Fruit fly (Drosophila melanogaster) whole organism, embryonic: ENCODE measurements around the gene RtcB.

Source experiments
- Atf6 ChIP-seq: fragments of 200-800 bp; sonication (Bioruptor generic); IDR thresholded peaks from 2 replicates; pipeline ENCODE4 v1.3.6; 2022; ENCODE audit warnings: missing biosample characterization, missing genetic modification characterization
- Bgb ChIP-seq: fragments of 200-800 bp; sonication (Bioruptor generic); IDR thresholded peaks from 2 replicates; pipeline ENCODE4 v1.3.6; 2022; ENCODE audit warnings: missing biosample characterization, missing genetic modification characterization; ENCODE audit not compliant: partially characterized antibody
- CG10267 ChIP-seq: fragments of 200-800 bp; sonication (Bioruptor generic); optimal IDR thresholded peaks from 2 replicates; lab custom pipeline; 2018; ENCODE audit warnings: missing biosample characterization, mild to moderate bottlenecking, missing genetic modification characterization, moderate library complexity
- CG11085 ChIP-seq: fragments of 200-800 bp; sonication (Bioruptor generic); IDR thresholded peaks from 2 replicates; pipeline ENCODE4 v1.3.6; 2022; ENCODE audit warnings: missing biosample characterization, missing genetic modification characterization
- CG11398 ChIP-seq: fragments of 200-800 bp; sonication (Bioruptor generic); optimal IDR thresholded peaks from 2 replicates; lab custom pipeline; 2016; ENCODE audit warnings: missing biosample characterization, missing genetic modification characterization
- CG11456 ChIP-seq: fragments of 200-800 bp; sonication (Bioruptor generic); IDR thresholded peaks from 3 replicates; pipeline ENCODE4 v1.3.6; 2022; ENCODE audit warnings: missing biosample characterization, missing genetic modification characterization
- CG12299 ChIP-seq: fragments of 200-800 bp; sonication (Bioruptor generic); optimal IDR thresholded peaks from 2 replicates; lab custom pipeline; 2018; ENCODE audit warnings: missing biosample characterization, mild to moderate bottlenecking, missing genetic modification characterization
- CG15696 ChIP-seq: fragments of 200-800 bp; sonication (Bioruptor generic); optimal IDR thresholded peaks from 2 replicates; lab custom pipeline; 2019; ENCODE audit warnings: missing biosample characterization, mild to moderate bottlenecking, missing genetic modification characterization, moderate library complexity
- CG17568 ChIP-seq: fragments of 200-800 bp; sonication (Bioruptor generic); optimal IDR thresholded peaks from 2 replicates; lab custom pipeline; 2018; ENCODE audit warnings: missing biosample characterization, mild to moderate bottlenecking, missing genetic modification characterization, moderate library complexity
- CG2116 ChIP-seq: fragments of 200-800 bp; sonication (Bioruptor generic); optimal IDR thresholded peaks from 3 replicates; lab custom pipeline; 2018; ENCODE audit warnings: missing biosample characterization, mild to moderate bottlenecking, missing genetic modification characterization
- CG3163 ChIP-seq: fragments of 200-800 bp; sonication (Bioruptor generic); optimal IDR thresholded peaks from 3 replicates; lab custom pipeline; 2016; ENCODE audit warnings: missing biosample characterization, missing genetic modification characterization
- CG43689 ChIP-seq: fragments of 200-800 bp; sonication (Bioruptor generic); IDR thresholded peaks from 2 replicates; pipeline ENCODE4 v1.3.6; 2022; ENCODE audit warnings: missing biosample characterization, missing genetic modification characterization
- CG4617 ChIP-seq: fragments of 200-800 bp; sonication (Bioruptor generic); optimal IDR thresholded peaks from 3 replicates; lab custom pipeline; 2016; ENCODE audit warnings: missing biosample characterization, missing genetic modification characterization, borderline replicate concordance
- CG4707 ChIP-seq: fragments of 200-800 bp; sonication (Bioruptor generic); optimal IDR thresholded peaks from 2 replicates; lab custom pipeline; 2018; ENCODE audit warnings: missing biosample characterization, mild to moderate bottlenecking, missing genetic modification characterization, moderate library complexity
- CG6654 ChIP-seq: fragments of 200-800 bp; sonication (Bioruptor generic); optimal IDR thresholded peaks from 2 replicates; lab custom pipeline; 2017; ENCODE audit warnings: missing biosample characterization, mild to moderate bottlenecking, missing genetic modification characterization
- CG7372 ChIP-seq: fragments of 200-800 bp; sonication (Bioruptor generic); IDR thresholded peaks from 2 replicates; pipeline ENCODE4 v1.3.6; 2022; ENCODE audit warnings: missing biosample characterization, missing genetic modification characterization
- CG7786 ChIP-seq: fragments of 200-800 bp; sonication (Bioruptor generic); optimal IDR thresholded peaks from 2 replicates; lab custom pipeline; 2016; ENCODE audit warnings: missing biosample characterization, missing genetic modification characterization
- CG9609 ChIP-seq: fragments of 200-800 bp; sonication (Bioruptor generic); optimal IDR thresholded peaks from 3 replicates; lab custom pipeline; 2016; ENCODE audit warnings: missing biosample characterization, missing genetic modification characterization
- CG9817 ChIP-seq: fragments of 200-800 bp; sonication (Bioruptor generic); optimal IDR thresholded peaks from 2 replicates; lab custom pipeline; 2018; ENCODE audit warnings: missing biosample characterization, mild to moderate bottlenecking, missing genetic modification characterization, moderate library complexity
- Deaf1 ChIP-seq: fragments of 200-800 bp; optimal IDR thresholded peaks from 3 replicates; lab custom pipeline; 2019; ENCODE audit warnings: missing biosample characterization, mild to moderate bottlenecking, missing genetic modification characterization, moderate library complexity
- Dll ChIP-seq: fragments of 200-800 bp; sonication (Bioruptor generic); IDR thresholded peaks from 4 replicates; pipeline ENCODE4 v1.3.6; 2022; ENCODE audit warnings: missing biosample characterization, missing genetic modification characterization; ENCODE audit not compliant: partially characterized antibody
- Drgx ChIP-seq: fragments of 200-800 bp; sonication (Bioruptor generic); IDR thresholded peaks from 2 replicates; pipeline ENCODE4 v1.3.6; 2022; ENCODE audit warnings: missing biosample characterization, missing genetic modification characterization
- Elba2 ChIP-seq: fragments of 200-800 bp; sonication (Bioruptor generic); optimal IDR thresholded peaks from 3 replicates; lab custom pipeline; 2016; ENCODE audit warnings: missing biosample characterization, missing genetic modification characterization
- H2.0 ChIP-seq: fragments of 200-800 bp; sonication (Bioruptor generic); IDR thresholded peaks from 2 replicates; pipeline ENCODE4 v1.3.6; 2022; ENCODE audit warnings: missing biosample characterization, missing genetic modification characterization
- HLHmδ ChIP-seq: fragments of 200-800 bp; sonication (Bioruptor generic); optimal IDR thresholded peaks from 2 replicates; lab custom pipeline; 2018; ENCODE audit warnings: missing biosample characterization, mild to moderate bottlenecking, missing genetic modification characterization, moderate library complexity
- Hr51 ChIP-seq, 2 experiments: fragments of 200-800 bp; sonication (Bioruptor generic); optimal IDR thresholded peaks; 2 replicates in 1 of 2; 3 replicates in 1 of 2; lab custom pipeline; 2016 to 2018; ENCODE audit warnings: missing biosample characterization in 2 of 2, missing genetic modification characterization in 2 of 2, mild to moderate bottlenecking in 1 of 2, moderate library complexity in 1 of 2
- Jarid2 ChIP-seq: fragments of 200-800 bp; sonication (Bioruptor generic); optimal IDR thresholded peaks from 3 replicates; lab custom pipeline; 2017; ENCODE audit warnings: mild to moderate bottlenecking, missing biosample characterization, missing genetic modification reagents, missing genetic modification characterization
- Lhr ChIP-seq: fragments of 200-800 bp; sonication (Bioruptor generic); optimal IDR thresholded peaks from 3 replicates; lab custom pipeline; 2017; ENCODE audit warnings: mild to moderate bottlenecking, missing biosample characterization, missing genetic modification reagents, missing genetic modification characterization
- NFAT ChIP-seq: fragments of 200-800 bp; sonication (Bioruptor generic); IDR thresholded peaks from 2 replicates; pipeline ENCODE4 v1.3.6; 2022; ENCODE audit warnings: missing biosample characterization, missing genetic modification characterization
- Optix ChIP-seq: fragments of 200-800 bp; sonication (Bioruptor generic); IDR thresholded peaks from 3 replicates; pipeline ENCODE4 v1.3.6; 2022; ENCODE audit warnings: missing biosample characterization, missing genetic modification characterization
- Rx ChIP-seq: fragments of 200-800 bp; sonication (Bioruptor generic); IDR thresholded peaks from 2 replicates; pipeline ENCODE4 v1.3.6; 2022; ENCODE audit warnings: missing biosample characterization, missing genetic modification characterization
- Tbp ChIP-seq: fragments of >200 bp; optimal IDR thresholded peaks from 2 replicates; lab custom pipeline; 2018; ENCODE audit warnings: missing biosample characterization, missing genetic modification characterization
- ash1 ChIP-seq: fragments of 200-800 bp; sonication (Bioruptor generic); optimal IDR thresholded peaks from 2 replicates; lab custom pipeline; 2018; ENCODE audit warnings: missing biosample characterization, mild to moderate bottlenecking, missing genetic modification characterization
- cas ChIP-seq: fragments of 200-800 bp; sonication (Bioruptor generic); IDR thresholded peaks from 2 replicates; pipeline ENCODE4 v1.3.6; 2022; ENCODE audit warnings: missing biosample characterization, missing genetic modification characterization
- cg ChIP-seq: fragments of 200-800 bp; sonication (Bioruptor generic); optimal IDR thresholded peaks from 3 replicates; lab custom pipeline; 2019; ENCODE audit warnings: missing biosample characterization, mild to moderate bottlenecking, missing genetic modification characterization, moderate library complexity
- ci ChIP-seq: fragments of 200-800 bp; sonication (Bioruptor generic); IDR thresholded peaks from 3 replicates; pipeline ENCODE4 v1.3.6; 2022; ENCODE audit warnings: missing biosample characterization, missing genetic modification characterization
- crc ChIP-seq: fragments of 200-800 bp; sonication (Bioruptor generic); optimal IDR thresholded peaks from 2 replicates; lab custom pipeline; 2016; ENCODE audit warnings: missing biosample characterization, missing genetic modification characterization
- fd3F ChIP-seq: fragments of 200-800 bp; sonication (Bioruptor generic); optimal IDR thresholded peaks from 2 replicates; lab custom pipeline; 2018; ENCODE audit warnings: missing biosample characterization, mild to moderate bottlenecking, missing genetic modification characterization, moderate library complexity
- ftz-f1 ChIP-seq: fragments of 200-800 bp; sonication (Bioruptor generic); optimal IDR thresholded peaks from 2 replicates; lab custom pipeline; 2016; ENCODE audit warnings: missing biosample characterization, missing genetic modification characterization
- fu2 ChIP-seq: fragments of 200-800 bp; sonication (Bioruptor generic); optimal IDR thresholded peaks from 2 replicates; lab custom pipeline; 2016; ENCODE audit warnings: missing biosample characterization, missing genetic modification characterization
- gce ChIP-seq: fragments of 200-800 bp; sonication (Bioruptor generic); IDR thresholded peaks from 3 replicates; pipeline ENCODE4 v1.3.6; 2022; ENCODE audit warnings: missing biosample characterization, missing genetic modification characterization
- gfzf ChIP-seq: fragments of 200-800 bp; sonication (Bioruptor generic); optimal IDR thresholded peaks from 2 replicates; lab custom pipeline; 2016; ENCODE audit warnings: missing biosample characterization, mild to moderate bottlenecking, missing genetic modification characterization, moderate library complexity
- grn ChIP-seq: fragments of 200-800 bp; sonication (Bioruptor generic); optimal IDR thresholded peaks from 3 replicates; lab custom pipeline; 2017; ENCODE audit warnings: missing biosample characterization, missing genetic modification characterization
- ind ChIP-seq: fragments of 200-800 bp; sonication (Bioruptor generic); optimal IDR thresholded peaks from 3 replicates; lab custom pipeline; 2016; ENCODE audit warnings: missing biosample characterization, missing genetic modification characterization
- lbe ChIP-seq: fragments of 200-800 bp; sonication (Bioruptor generic); optimal IDR thresholded peaks from 2 replicates; lab custom pipeline; 2016; ENCODE audit warnings: missing biosample characterization, mild to moderate bottlenecking, missing genetic modification characterization
- mam ChIP-seq: fragments of 200-800 bp; sonication (Bioruptor generic); optimal IDR thresholded peaks from 3 replicates; lab custom pipeline; 2016; ENCODE audit warnings: missing biosample characterization, missing genetic modification characterization
- mirr ChIP-seq: fragments of 200-800 bp; sonication (Bioruptor generic); optimal IDR thresholded peaks from 3 replicates; lab custom pipeline; 2018; ENCODE audit warnings: missing biosample characterization, mild to moderate bottlenecking, missing genetic modification characterization
- org-1 ChIP-seq: fragments of 200-800 bp; sonication (Bioruptor generic); optimal IDR thresholded peaks from 2 replicates; lab custom pipeline; 2017; ENCODE audit warnings: missing biosample characterization, missing genetic modification characterization
- pfk ChIP-seq: fragments of 200-800 bp; sonication (Bioruptor generic); optimal IDR thresholded peaks from 2 replicates; lab custom pipeline; 2018; ENCODE audit warnings: missing biosample characterization, mild to moderate bottlenecking, missing genetic modification characterization, moderate library complexity
- sr ChIP-seq: fragments of 200-800 bp; sonication (Bioruptor generic); IDR thresholded peaks from 3 replicates; pipeline ENCODE4 v1.3.6; 2022; ENCODE audit warnings: missing biosample characterization, missing genetic modification characterization
- ssp ChIP-seq: fragments of 200-800 bp; sonication (Bioruptor generic); IDR thresholded peaks from 2 replicates; pipeline ENCODE4 v1.3.6; 2022; ENCODE audit warnings: missing biosample characterization, missing genetic modification characterization
- stc ChIP-seq: fragments of 200-800 bp; sonication (Bioruptor generic); IDR thresholded peaks from 2 replicates; pipeline ENCODE4 v1.3.6; 2022; ENCODE audit warnings: missing biosample characterization, missing genetic modification characterization

Gene RtcB

dm6 chr2L:19434260-19434659 lies 3.8 kb downstream of the RtcB start (continued):
- peak; percentile 22 for TF ChIP-seq grn (GFP tag; lab: Kevin White, UChicago)
- TF ChIP-seq Atf6 (GFP tag; lab: Robert Waterston, UW): no peak
- TF ChIP-seq gfzf (GFP tag; lab: Kevin White, UChicago): no peak
- no peak for TF ChIP-seq Elba2 (GFP tag; lab: Kevin White, UChicago)
- peak; percentile 46 for TF ChIP-seq org-1
- peak; percentile 23 for TF ChIP-seq Jarid2 (GFP tag; lab: Kevin White, UChicago)
- no peak for TF ChIP-seq CG9817 (tag; lab: Kevin White, UChicago)
- TF ChIP-seq Drgx (GFP tag; lab: Robert Waterston, UW): no peak
- TF ChIP-seq cg (GFP tag; lab: Kevin White, UChicago): no peak
- TF ChIP-seq CG4707 (GFP tag; lab: Kevin White, UChicago): peak; percentile 38
- TF ChIP-seq Hr51 (GFP tag; optimal IDR thresholded peaks at IDR 0.05; lab: Kevin White, UChicago): no peak
- TF ChIP-seq CG2116: no peak
- TF ChIP-seq H2.0 (GFP tag; lab: Robert Waterston, UW): no peak
- no peak for TF ChIP-seq CG11085
- TF ChIP-seq Deaf1 (tag; lab: Kevin White, UChicago): no peak
- TF ChIP-seq CG15696 (tag; lab: Kevin White, UChicago): peak; percentile 88
- TF ChIP-seq CG43689: no peak
- TF ChIP-seq lbe (GFP tag; lab: Kevin White, UChicago): no peak
- no peak for TF ChIP-seq fu2 (GFP tag; lab: Kevin White, UChicago)
- no peak for TF ChIP-seq ind (GFP tag; lab: Kevin White, UChicago)
- TF ChIP-seq CG10267 (tag; lab: Kevin White, UChicago): peak; percentile 48
- no peak for TF ChIP-seq fd3F (GFP tag; lab: Kevin White, UChicago)
- TF ChIP-seq CG4617 (GFP tag; lab: Kevin White, UChicago): no peak
- TF ChIP-seq Dll (GFP tag; lab: Robert Waterston, UW): no peak
- TF ChIP-seq CG6654: no peak
- TF ChIP-seq stc (GFP tag; lab: Robert Waterston, UW): no peak; the same call in 1 of the 2 replicates
- TF ChIP-seq gce (GFP tag; lab: Robert Waterston, UW): no peak
- no peak for TF ChIP-seq Tbp (GFP tag; lab: Kevin White, UChicago)
- peak; percentile 22 for TF ChIP-seq CG12299 (tag; lab: Kevin White, UChicago)
- no peak for TF ChIP-seq CG7786 (GFP tag; lab: Kevin White, UChicago)
- TF ChIP-seq Rx: no peak
- no peak for TF ChIP-seq CG11398 (GFP tag; lab: Kevin White, UChicago)
- TF ChIP-seq ssp (GFP tag; lab: Robert Waterston, UW): no peak
- TF ChIP-seq cas (GFP tag; lab: Robert Waterston, UW): no peak
- TF ChIP-seq mam (GFP tag; lab: Kevin White, UChicago): no peak
- peak; percentile 72 for TF ChIP-seq mirr (GFP tag; lab: Kevin White, UChicago)
- no peak for TF ChIP-seq ash1 (GFP tag; lab: Kevin White, UChicago)
- peak; percentile 73 for TF ChIP-seq HLHmδ
- TF ChIP-seq sr (GFP tag; lab: Robert Waterston, UW): no peak
- no peak for TF ChIP-seq CG3163 (GFP tag; lab: Kevin White, UChicago)
- no peak for TF ChIP-seq CG7372 (GFP tag; lab: Robert Waterston, UW)
- no peak for TF ChIP-seq ftz-f1 (GFP tag; lab: Kevin White, UChicago)
- TF ChIP-seq Optix (GFP tag; lab: Robert Waterston, UW): no peak
- TF ChIP-seq CG11456 (GFP tag; lab: Robert Waterston, UW): no peak
- no peak for TF ChIP-seq crc (GFP tag; lab: Kevin White, UChicago)
- peak; percentile 60 for TF ChIP-seq pfk
- TF ChIP-seq NFAT (GFP tag; lab: Robert Waterston, UW): no peak
- TF ChIP-seq CG17568 (GFP tag; lab: Kevin White, UChicago): no peak
- peak; percentile 56; the same call in 1 of the 3 replicates for TF ChIP-seq ci
- no peak for TF ChIP-seq CG9609 (GFP tag; lab: Kevin White, UChicago)
- peak; percentile 33 for TF ChIP-seq Lhr (GFP tag; lab: Kevin White, UChicago)
- no peak for TF ChIP-seq Bgb (GFP tag; lab: Robert Waterston, UW)
